Fruit fly (Drosophila melanogaster) whole organism, embryonic: Measurements from ENCODE around the gene CG5071.
A peak's percentile ranks its signal among the peaks of the same experiment; 100 is the strongest.

Experiments used
- Abd-B ChIP-seq: fragments of 200-800 bp; sonication (Bioruptor generic); optimal IDR thresholded peaks from 2 replicates; lab custom pipeline; 2018; ENCODE audit warnings: missing biosample characterization, mild to moderate bottlenecking, missing genetic modification characterization, moderate library complexity
- Aef1 ChIP-seq: fragments of 200-800 bp; sonication (Bioruptor generic); IDR thresholded peaks from 3 replicates; pipeline ENCODE4 v1.3.6; 2022; ENCODE audit warnings: missing biosample characterization, missing genetic modification characterization
- Bteb2 ChIP-seq: fragments of 200-800 bp; sonication (Bioruptor generic); optimal IDR thresholded peaks from 2 replicates; lab custom pipeline; 2016; ENCODE audit warnings: missing biosample characterization, missing genetic modification characterization
- CG10366 ChIP-seq: fragments of 200-800 bp; sonication (Bioruptor generic); IDR thresholded peaks from 2 replicates; pipeline ENCODE4 v1.3.6; 2022; ENCODE audit warnings: missing biosample characterization, missing genetic modification characterization
- CG10462 ChIP-seq: fragments of 200-800 bp; sonication (Bioruptor generic); optimal IDR thresholded peaks from 2 replicates; lab custom pipeline; 2016; ENCODE audit warnings: missing biosample characterization, missing genetic modification characterization
- CG11093 ChIP-seq: fragments of 200-800 bp; sonication (Bioruptor generic); IDR thresholded peaks from 3 replicates; pipeline ENCODE4 v1.3.6; 2022; ENCODE audit warnings: missing biosample characterization, missing genetic modification characterization
- CG11504 ChIP-seq: fragments of 200-800 bp; sonication (Bioruptor generic); optimal IDR thresholded peaks from 3 replicates; lab custom pipeline; 2019; ENCODE audit warnings: missing biosample characterization, mild to moderate bottlenecking, missing genetic modification characterization, moderate library complexity
- CG12744 ChIP-seq: fragments of 200-800 bp; sonication (Bioruptor generic); optimal IDR thresholded peaks from 2 replicates; lab custom pipeline; 2016; ENCODE audit warnings: missing biosample characterization, missing genetic modification characterization
- CG13894 ChIP-seq: fragments of 200-800 bp; sonication (Bioruptor generic); optimal IDR thresholded peaks from 3 replicates; lab custom pipeline; 2018; ENCODE audit warnings: missing biosample characterization, mild to moderate bottlenecking, missing genetic modification characterization, moderate library complexity
- CG14667 ChIP-seq: fragments of 200-800 bp; sonication (Bioruptor generic); IDR thresholded peaks from 2 replicates; pipeline ENCODE4 v1.3.6; 2022; ENCODE audit warnings: missing biosample characterization, missing genetic modification characterization
- CG15269 ChIP-seq: fragments of 200-800 bp; sonication (Bioruptor generic); optimal IDR thresholded peaks from 2 replicates; lab custom pipeline; 2018; ENCODE audit warnings: missing biosample characterization, mild to moderate bottlenecking, missing genetic modification characterization, moderate library complexity
- CG17361 ChIP-seq: fragments of 200-800 bp; sonication (Bioruptor generic); IDR thresholded peaks from 3 replicates; pipeline ENCODE4 v1.3.6; 2022; ENCODE audit warnings: missing biosample characterization, missing genetic modification characterization
- CG17612 ChIP-seq: fragments of 200-800 bp; sonication (Bioruptor generic); IDR thresholded peaks from 2 replicates; pipeline ENCODE4 v1.3.6; 2022; ENCODE audit warnings: missing biosample characterization, missing genetic modification characterization
- CG18476 ChIP-seq: fragments of 200-800 bp; sonication (Bioruptor generic); optimal IDR thresholded peaks from 2 replicates; lab custom pipeline; 2016; ENCODE audit warnings: missing biosample characterization, mild to moderate bottlenecking, missing genetic modification characterization
- CG18764 ChIP-seq: fragments of 200-800 bp; sonication (Bioruptor generic); optimal IDR thresholded peaks from 3 replicates; lab custom pipeline; 2016; ENCODE audit warnings: missing biosample characterization, missing genetic modification characterization
- CG2889 ChIP-seq: fragments of 200-800 bp; sonication (Bioruptor generic); IDR thresholded peaks from 3 replicates; pipeline ENCODE4 v1.3.6; 2022; ENCODE audit warnings: missing biosample characterization, missing genetic modification characterization
- CG31441 ChIP-seq: fragments of 200-800 bp; sonication (Bioruptor generic); IDR thresholded peaks from 2 replicates; pipeline ENCODE4 v1.3.6; 2022; ENCODE audit warnings: missing biosample characterization, missing genetic modification characterization
- CG32532 ChIP-seq: fragments of 200-800 bp; sonication (Bioruptor generic); IDR thresholded peaks from 2 replicates; pipeline ENCODE4 v1.3.6; 2022; ENCODE audit warnings: missing biosample characterization, missing genetic modification characterization
- CG32772 ChIP-seq: fragments of 200-800 bp; sonication (Bioruptor generic); IDR thresholded peaks from 2 replicates; pipeline ENCODE4 v1.3.6; 2022; ENCODE audit warnings: missing biosample characterization, missing genetic modification characterization
- CG4820 ChIP-seq: fragments of 200-800 bp; sonication (Bioruptor generic); optimal IDR thresholded peaks from 3 replicates; lab custom pipeline; 2016; ENCODE audit warnings: missing biosample characterization, missing genetic modification characterization
- CG6654 ChIP-seq: fragments of 200-800 bp; sonication (Bioruptor generic); optimal IDR thresholded peaks from 2 replicates; lab custom pipeline; 2017; ENCODE audit warnings: missing biosample characterization, mild to moderate bottlenecking, missing genetic modification characterization
- CG8944 ChIP-seq: fragments of 200-800 bp; sonication (Bioruptor generic); optimal IDR thresholded peaks from 3 replicates; lab custom pipeline; 2016; ENCODE audit warnings: missing biosample characterization, missing genetic modification characterization
- CG9817 ChIP-seq: fragments of 200-800 bp; sonication (Bioruptor generic); optimal IDR thresholded peaks from 2 replicates; lab custom pipeline; 2018; ENCODE audit warnings: missing biosample characterization, mild to moderate bottlenecking, missing genetic modification characterization, moderate library complexity
- CG9932 ChIP-seq: fragments of 200-800 bp; sonication (Bioruptor generic); IDR thresholded peaks from 2 replicates; pipeline ENCODE4 v1.3.6; 2022; ENCODE audit warnings: missing biosample characterization, missing genetic modification characterization
- CoRest ChIP-seq: fragments of 200-800 bp; sonication (Bioruptor generic); optimal IDR thresholded peaks from 3 replicates; lab custom pipeline; 2018; ENCODE audit warnings: missing biosample characterization, mild to moderate bottlenecking, missing genetic modification characterization, moderate library complexity
- Hr51 ChIP-seq, 2 experiments: fragments of 200-800 bp; sonication (Bioruptor generic); optimal IDR thresholded peaks; 2 replicates in 1 of 2; 3 replicates in 1 of 2; lab custom pipeline; 2016 to 2018; ENCODE audit warnings: missing biosample characterization in 2 of 2, missing genetic modification characterization in 2 of 2, mild to moderate bottlenecking in 1 of 2, moderate library complexity in 1 of 2
- Med ChIP-seq: fragments of 200-800 bp; sonication (Bioruptor generic); peaks from one replicate; lab custom pipeline; 2016; ENCODE audit warnings: missing biosample characterization, missing genetic modification characterization, mild to moderate bottlenecking, inconsistent platforms, moderate library complexity
- Meics ChIP-seq: fragments of 200-800 bp; sonication (Bioruptor generic); optimal IDR thresholded peaks from 2 replicates; lab custom pipeline; 2017; ENCODE audit warnings: missing biosample characterization, mild to moderate bottlenecking, missing genetic modification characterization
- Nf-YB ChIP-seq: fragments of 200-800 bp; sonication (Bioruptor generic); optimal IDR thresholded peaks from 3 replicates; lab custom pipeline; 2019; ENCODE audit warnings: missing biosample characterization, mild to moderate bottlenecking, missing genetic modification characterization, moderate library complexity
- Ptx1 ChIP-seq: fragments of 200-800 bp; sonication (Bioruptor generic); IDR thresholded peaks from 2 replicates; pipeline ENCODE4 v1.3.6; 2022; ENCODE audit warnings: missing biosample characterization, missing genetic modification characterization
- Rfx ChIP-seq: fragments of 200-800 bp; sonication (Bioruptor generic); IDR thresholded peaks from 2 replicates; pipeline ENCODE4 v1.3.6; 2022; ENCODE audit warnings: missing biosample characterization, missing genetic modification characterization
- Sox102F ChIP-seq: fragments of 200-800 bp; sonication (Bioruptor generic); optimal IDR thresholded peaks from 2 replicates; lab custom pipeline; 2018; ENCODE audit warnings: missing biosample characterization, mild to moderate bottlenecking, missing genetic modification characterization, moderate library complexity
- Taf1 ChIP-seq: fragments of 200-800 bp; sonication (Bioruptor generic); IDR thresholded peaks from 2 replicates; pipeline ENCODE4 v1.3.6; 2022; ENCODE audit warnings: missing biosample characterization, missing genetic modification characterization
- bcd ChIP-seq: fragments of 200-800 bp; sonication (Bioruptor generic); optimal IDR thresholded peaks from 2 replicates; lab custom pipeline; 2017; ENCODE audit warnings: missing biosample characterization, mild to moderate bottlenecking, missing genetic modification characterization
- dan ChIP-seq: fragments of 200-800 bp; sonication (Bioruptor generic); IDR thresholded peaks from 2 replicates; pipeline ENCODE4 v1.3.6; 2022; ENCODE audit warnings: missing biosample characterization, missing genetic modification characterization
- dpn ChIP-seq, 2 experiments: fragments of 200-800 bp; sonication (Bioruptor generic); optimal IDR thresholded peaks; 3 replicates each; lab custom pipeline; 2016; ENCODE audit warnings: missing biosample characterization in 2 of 2, missing genetic modification characterization in 2 of 2
- esg ChIP-seq: fragments of 200-800 bp; sonication (Bioruptor generic); conservative IDR thresholded peaks from 2 replicates; pipeline ENCODE4 v1.3.6; 2022; ENCODE audit warnings: missing biosample characterization, missing genetic modification characterization
- exex ChIP-seq: fragments of 200-800 bp; sonication (Bioruptor generic); optimal IDR thresholded peaks from 4 replicates; lab custom pipeline; 2018; ENCODE audit warnings: missing biosample characterization, mild to moderate bottlenecking, missing genetic modification characterization, moderate library complexity
- gce ChIP-seq: fragments of 200-800 bp; sonication (Bioruptor generic); IDR thresholded peaks from 3 replicates; pipeline ENCODE4 v1.3.6; 2022; ENCODE audit warnings: missing biosample characterization, missing genetic modification characterization
- jigr1 ChIP-seq: fragments of 200-800 bp; sonication (Bioruptor generic); IDR thresholded peaks from 3 replicates; pipeline ENCODE4 v1.3.6; 2022; ENCODE audit warnings: missing biosample characterization, missing genetic modification characterization
- knrl ChIP-seq: fragments of 200-800 bp; sonication (Bioruptor generic); IDR thresholded peaks from 3 replicates; pipeline ENCODE4 v1.3.6; 2022; ENCODE audit warnings: missing biosample characterization, missing genetic modification characterization; ENCODE audit not compliant: partially characterized antibody
- lbe ChIP-seq: fragments of 200-800 bp; sonication (Bioruptor generic); optimal IDR thresholded peaks from 2 replicates; lab custom pipeline; 2016; ENCODE audit warnings: missing biosample characterization, mild to moderate bottlenecking, missing genetic modification characterization
- nerfin-1 ChIP-seq: fragments of 200-800 bp; sonication (Bioruptor generic); optimal IDR thresholded peaks from 3 replicates; lab custom pipeline; 2019; ENCODE audit warnings: missing biosample characterization, mild to moderate bottlenecking, missing genetic modification characterization, moderate library complexity
- p53 ChIP-seq: fragments of 200-800 bp; sonication (Bioruptor generic); optimal IDR thresholded peaks from 2 replicates; lab custom pipeline; 2016; ENCODE audit warnings: missing biosample characterization, missing genetic modification characterization
- pita ChIP-seq: fragments of 200-800 bp; sonication (Bioruptor generic); optimal IDR thresholded peaks from 2 replicates; lab custom pipeline; 2017; ENCODE audit warnings: missing biosample characterization, mild to moderate bottlenecking, missing genetic modification characterization
- prd ChIP-seq, 3 experiments: fragments of >200 bp in 2 of 3; fragments of 200-800 bp in 1 of 3; sonication (Bioruptor generic) in 1 of 3; optimal IDR thresholded peaks in 2 of 3; IDR thresholded peaks in 1 of 3; 2 replicates in 2 of 3; 3 replicates in 1 of 3; pipeline versions ENCODE4 v1.3.6 to Lab custom; 2017 to 2022; ENCODE audit warnings: missing biosample characterization in 1 of 3, missing genetic modification characterization in 1 of 3
- sens-2 ChIP-seq: fragments of 200-800 bp; sonication (Bioruptor generic); IDR thresholded peaks from 2 replicates; pipeline ENCODE4 v1.3.6; 2022; ENCODE audit warnings: missing biosample characterization, missing genetic modification characterization
- ssp ChIP-seq: fragments of 200-800 bp; sonication (Bioruptor generic); IDR thresholded peaks from 2 replicates; pipeline ENCODE4 v1.3.6; 2022; ENCODE audit warnings: missing biosample characterization, missing genetic modification characterization
- stwl ChIP-seq: fragments of 200-800 bp; sonication (Bioruptor generic); optimal IDR thresholded peaks from 3 replicates; lab custom pipeline; 2018; ENCODE audit warnings: missing biosample characterization, mild to moderate bottlenecking, missing genetic modification characterization, moderate library complexity

Gene CG5071

DNA sequence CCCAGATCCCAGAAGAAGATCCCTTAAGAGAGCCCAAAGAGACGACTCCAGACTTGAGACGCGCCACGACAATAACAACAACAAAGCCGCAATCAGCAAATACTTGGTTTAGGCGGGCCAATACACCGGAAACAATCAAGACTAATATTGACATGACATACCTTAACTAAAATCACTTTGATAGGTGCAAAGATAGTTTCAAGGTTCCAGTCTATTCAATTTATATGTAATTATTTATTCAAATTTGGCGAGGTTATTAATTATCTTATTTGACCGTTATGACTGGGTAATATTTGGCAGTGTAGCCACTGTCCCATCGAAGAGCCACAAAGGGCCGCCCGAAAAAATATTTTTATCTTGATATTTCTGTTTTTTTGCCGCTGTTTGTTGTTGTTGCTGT, 22.2 kb downstream of the CG5071 start (continued):
- no peak for TF ChIP-seq prd (optimal IDR thresholded peaks at IDR 0.05; lab: Kevin White, UChicago)
- peak; percentile 90 for TF ChIP-seq prd (GFP tag; IDR thresholded peaks at IDR 0.05; lab: Robert Waterston, UW)
- peak; percentile 18 for TF ChIP-seq stwl (tag; lab: Kevin White, UChicago)
- TF ChIP-seq Sox102F (GFP tag; lab: Kevin White, UChicago) = peak; percentile 60
- TF ChIP-seq jigr1 (GFP tag; lab: Robert Waterston, UW) = 0 out of 3 replicates have a peak, but pooled peaks have one; percentile 61
- TF ChIP-seq Nf-YB (GFP tag; lab: Kevin White, UChicago) = peak; percentile 8
- TF ChIP-seq Rfx (GFP tag; lab: Robert Waterston, UW) = peak; percentile 64
- TF ChIP-seq Meics (GFP tag; lab: Kevin White, UChicago) = peak; percentile 36
- TF ChIP-seq Abd-B (GFP tag; lab: Kevin White, UChicago) = peak; percentile 42
- peak; percentile 27 for TF ChIP-seq bcd (GFP tag; lab: Kevin White, UChicago)
- no peak for TF ChIP-seq CG6654
- TF ChIP-seq pita = no peak
- TF ChIP-seq sens-2 (GFP tag; lab: Robert Waterston, UW) = 0 out of 2 replicates have a peak, but pooled peaks have one; percentile 32
- TF ChIP-seq nerfin-1 (tag; lab: Kevin White, UChicago) = peak; percentile 44
- peak; percentile 42 for TF ChIP-seq CG15269
- peak; percentile 0 for TF ChIP-seq CG10462
- peak; percentile 96 for TF ChIP-seq lbe (GFP tag; lab: Kevin White, UChicago)
- no peak for TF ChIP-seq Bteb2 (GFP tag; lab: Kevin White, UChicago)
- TF ChIP-seq dan (GFP tag; lab: Robert Waterston, UW) = 0 out of 2 replicates have a peak, but pooled peaks have one; percentile 18
- TF ChIP-seq CG12744 (GFP tag; lab: Kevin White, UChicago) = peak; percentile 6
- no peak for TF ChIP-seq p53 (GFP tag; lab: Kevin White, UChicago)
- peak; percentile 10; the same call in 1 of the 2 replicates for TF ChIP-seq CG9932 (GFP tag; lab: Robert Waterston, UW)
- peak; percentile 57; the same call in 1 of the 3 replicates for TF ChIP-seq CG2889 (GFP tag; lab: Robert Waterston, UW)
- TF ChIP-seq CG17361 (GFP tag; lab: Robert Waterston, UW) = peak; percentile 56
- TF ChIP-seq CG32532 (GFP tag; lab: Robert Waterston, UW) = peak; percentile 36; the same call in 1 of the 2 replicates
- TF ChIP-seq gce = 0 out of 3 replicates have a peak, but pooled peaks have one; percentile 23
- TF ChIP-seq CG8944 = peak; percentile 32
- peak; percentile 64; the same call in 1 of the 2 replicates for TF ChIP-seq Ptx1 (GFP tag; lab: Robert Waterston, UW)
- TF ChIP-seq knrl (GFP tag; lab: Robert Waterston, UW) = no peak
- TF ChIP-seq esg (GFP tag; lab: Robert Waterston, UW) = peak; percentile 41; the same call in 1 of the 2 replicates
- TF ChIP-seq CG11504 = peak; percentile 76
- peak; percentile 16 for TF ChIP-seq CG9817 (tag; lab: Kevin White, UChicago)
- TF ChIP-seq dpn (GFP tag; optimal IDR thresholded peaks at IDR 0.05; lab: Kevin White, UChicago) = peak; percentile 24 to 31
- peak; percentile 15 for TF ChIP-seq CG18476
- TF ChIP-seq Taf1 (GFP tag; lab: Robert Waterston, UW) = 0 out of 2 replicates have a peak, but pooled peaks have one; percentile 15
- peak; percentile 52 for TF ChIP-seq CoRest (tag; lab: Kevin White, UChicago)
- TF ChIP-seq CG14667 (GFP tag; lab: Robert Waterston, UW) = 0 out of 2 replicates have a peak, but pooled peaks have one; percentile 35
- no peak for TF ChIP-seq CG13894 (tag; lab: Kevin White, UChicago)
- TF ChIP-seq Aef1 (GFP tag; lab: Robert Waterston, UW) = peak; percentile 61; the same call in 2 of the 3 replicates
- TF ChIP-seq CG4820 (GFP tag; lab: Kevin White, UChicago) = peak; percentile 62
- TF ChIP-seq CG32772 (GFP tag; lab: Robert Waterston, UW) = peak; percentile 21; the same call in 1 of the 2 replicates
- peak in 1 of 2 experiments; percentile 58 for TF ChIP-seq Hr51 (GFP tag; optimal IDR thresholded peaks at IDR 0.05; lab: Kevin White, UChicago)
- TF ChIP-seq CG17612 (GFP tag; lab: Robert Waterston, UW) = no peak
- TF ChIP-seq CG31441 = peak; percentile 61
- TF ChIP-seq CG10366 (GFP tag; lab: Robert Waterston, UW) = peak; percentile 56
- TF ChIP-seq ssp = peak; percentile 22; the same call in 1 of the 2 replicates
- no peak for TF ChIP-seq exex
- peak; percentile 43; the same call in 1 of the 3 replicates for TF ChIP-seq CG11093
- peak; percentile 6 for TF ChIP-seq CG18764 (GFP tag; lab: Kevin White, UChicago)
- TF ChIP-seq Med = peak; percentile 84
